Worm (Caenorhabditis elegans) whole organism, L3 larva: ENCODE measurements around the gene F35C11.4.

ENCODE experiments used
- ZK546.5 ChIP-seq: sonication (generic microtip); optimal IDR thresholded peaks from 2 replicates; lab custom pipeline; 2017; ENCODE audit warnings: missing biosample characterization, missing genetic modification characterization
- aly-2 ChIP-seq: fragments of 150-350 bp; optimal IDR thresholded peaks from 2 replicates; lab custom pipeline; 2014; ENCODE audit warnings: missing biosample characterization, missing genetic modification characterization
- ceh-16 ChIP-seq: sonication (generic microtip); optimal IDR thresholded peaks from 2 replicates; lab custom pipeline; 2017; ENCODE audit warnings: missing biosample characterization, missing genetic modification characterization
- ceh-28 ChIP-seq: fragments of 150-350 bp; optimal IDR thresholded peaks from 2 replicates; lab custom pipeline; 2014; ENCODE audit warnings: missing biosample characterization, missing genetic modification reagents, missing genetic modification characterization
- ceh-82 ChIP-seq: fragments of 150-350 bp; optimal IDR thresholded peaks from 2 replicates; lab custom pipeline; 2014; ENCODE audit warnings: missing biosample characterization, missing genetic modification characterization
- ceh-9 ChIP-seq: sonication (generic microtip); optimal IDR thresholded peaks from 2 replicates; lab custom pipeline; 2018; ENCODE audit warnings: missing biosample characterization, missing genetic modification characterization
- egl-27 ChIP-seq: sonication (generic microtip); optimal IDR thresholded peaks from 4 replicates; lab custom pipeline; 2017; ENCODE audit warnings: missing biosample characterization, missing genetic modification reagents, missing genetic modification characterization
- egl-5 ChIP-seq: fragments of 150-350 bp; optimal IDR thresholded peaks from 2 replicates; lab custom pipeline; 2017; ENCODE audit warnings: missing biosample characterization, missing genetic modification reagents, missing genetic modification characterization, inconsistent platforms
- elt-2 ChIP-seq: sonication (generic microtip); optimal IDR thresholded peaks from 2 replicates; lab custom pipeline; 2016; ENCODE audit warnings: missing genetic modification reagents, mild to moderate bottlenecking, missing genetic modification characterization, missing compliant biosample characterization
- elt-3 ChIP-seq, 3 experiments: fragments of 150-350 bp in 1 of 3; sonication (generic microtip) in 2 of 3; optimal IDR thresholded peaks; 2 replicates in 2 of 3; 4 replicates in 1 of 3; lab custom pipeline; 2014 to 2017; ENCODE audit warnings: missing biosample characterization in 3 of 3, missing genetic modification characterization in 3 of 3
- fkh-2 ChIP-seq: fragments of 150-350 bp; optimal IDR thresholded peaks from 2 replicates; lab custom pipeline; 2014; ENCODE audit warnings: missing biosample characterization, missing genetic modification reagents, missing genetic modification characterization
- fos-1 ChIP-seq: fragments of 150-350 bp; optimal IDR thresholded peaks from 2 replicates; lab custom pipeline; 2014; ENCODE audit warnings: missing biosample characterization, missing genetic modification characterization
- jun-1 ChIP-seq: fragments of 150-350 bp; optimal IDR thresholded peaks from 2 replicates; lab custom pipeline; 2014; ENCODE audit warnings: missing biosample characterization, missing genetic modification reagents, missing genetic modification characterization
- lin-15B ChIP-seq: fragments of 150-350 bp; optimal IDR thresholded peaks from 2 replicates; lab custom pipeline; 2014; ENCODE audit warnings: missing biosample characterization, missing genetic modification characterization
- lin-39 ChIP-seq: fragments of 150-350 bp; optimal IDR thresholded peaks from 2 replicates; lab custom pipeline; 2018; ENCODE audit warnings: missing biosample characterization, missing genetic modification reagents, missing genetic modification characterization
- lsy-12 ChIP-seq: sonication (generic microtip); optimal IDR thresholded peaks from 2 replicates; lab custom pipeline; 2016; ENCODE audit warnings: mild to moderate bottlenecking, missing genetic modification characterization, missing compliant biosample characterization
- mdl-1 ChIP-seq: fragments of 150-350 bp; optimal IDR thresholded peaks from 2 replicates; lab custom pipeline; 2014; ENCODE audit warnings: missing biosample characterization, missing genetic modification characterization
- mml-1 ChIP-seq: fragments of 150-350 bp; sonication (generic microtip); optimal IDR thresholded peaks from 3 replicates; lab custom pipeline; 2014; ENCODE audit warnings: missing biosample characterization, missing genetic modification characterization
- nhr-12 ChIP-seq: fragments of 150-350 bp; optimal IDR thresholded peaks from 2 replicates; lab custom pipeline; 2014; ENCODE audit warnings: missing biosample characterization, missing genetic modification characterization
- nhr-23 ChIP-seq: fragments of 150-350 bp; optimal IDR thresholded peaks from 2 replicates; lab custom pipeline; 2014; ENCODE audit warnings: missing biosample characterization, missing genetic modification reagents, missing genetic modification characterization
- nhr-237 ChIP-seq: fragments of 150-350 bp; optimal IDR thresholded peaks from 2 replicates; lab custom pipeline; 2014; ENCODE audit warnings: missing biosample characterization, missing genetic modification characterization
- nhr-25 ChIP-seq: sonication (generic microtip); optimal IDR thresholded peaks from 2 replicates; lab custom pipeline; 2017; ENCODE audit warnings: missing biosample characterization, missing genetic modification characterization
- nhr-28 ChIP-seq: fragments of 150-350 bp; optimal IDR thresholded peaks from 2 replicates; lab custom pipeline; 2014; ENCODE audit warnings: missing biosample characterization, missing genetic modification characterization
- nhr-43 ChIP-seq: sonication (generic microtip); optimal IDR thresholded peaks from 2 replicates; lab custom pipeline; 2016; ENCODE audit warnings: mild to moderate bottlenecking, missing genetic modification characterization, missing compliant biosample characterization; ENCODE audit not compliant: poor library complexity, severe bottlenecking
- nhr-67 ChIP-seq: fragments of 150-350 bp; optimal IDR thresholded peaks from 2 replicates; lab custom pipeline; 2014; ENCODE audit warnings: missing biosample characterization, missing genetic modification characterization
- nhr-76 ChIP-seq: fragments of 150-350 bp; sonication (generic microtip); optimal IDR thresholded peaks from 5 replicates; lab custom pipeline; 2014; ENCODE audit warnings: missing biosample characterization, missing genetic modification characterization
- nhr-77 ChIP-seq: fragments of 150-350 bp; optimal IDR thresholded peaks from 2 replicates; lab custom pipeline; 2014; ENCODE audit warnings: missing biosample characterization, missing genetic modification characterization
- pha-4 ChIP-seq: fragments of 150-350 bp; optimal IDR thresholded peaks from 2 replicates; lab custom pipeline; 2014; ENCODE audit warnings: missing biosample characterization, missing genetic modification reagents, missing genetic modification characterization
- pqm-1 ChIP-seq: fragments of 150-350 bp; optimal IDR thresholded peaks from 2 replicates; lab custom pipeline; 2017; ENCODE audit warnings: missing biosample characterization, missing genetic modification characterization, inconsistent platforms
- skn-1 ChIP-seq: fragments of 150-350 bp; optimal IDR thresholded peaks from 2 replicates; lab custom pipeline; 2014; ENCODE audit warnings: missing biosample characterization, missing genetic modification characterization
- snpc-4 ChIP-seq: fragments of 150-350 bp; optimal IDR thresholded peaks from 2 replicates; lab custom pipeline; 2014; ENCODE audit warnings: missing biosample characterization, missing genetic modification characterization
- tbx-2 ChIP-seq: sonication (generic microtip); optimal IDR thresholded peaks from 2 replicates; lab custom pipeline; 2016; ENCODE audit warnings: mild to moderate bottlenecking, missing genetic modification characterization, missing compliant biosample characterization
- zag-1 ChIP-seq: fragments of 150-350 bp; optimal IDR thresholded peaks from 2 replicates; lab custom pipeline; 2014; ENCODE audit warnings: missing biosample characterization, missing genetic modification characterization
- ztf-4 ChIP-seq: fragments of 150-350 bp; optimal IDR thresholded peaks from 2 replicates; lab custom pipeline; 2014; ENCODE audit warnings: missing biosample characterization, missing genetic modification characterization

Gene F35C11.4

ce11 chrII:8226475-8226874 lies 22.3 kb upstream of the F35C11.4 start:
- TF ChIP-seq elt-2 (tag; lab: Kevin White, UChicago), result peak; percentile 95
- TF ChIP-seq pqm-1 (tag; lab: Kevin White, UChicago), result peak; percentile 83
- no peak for TF ChIP-seq tbx-2 (tag; lab: Kevin White, UChicago)
- TF ChIP-seq ceh-28 (tag; lab: Kevin White, UChicago), result peak; percentile 22
- no peak for TF ChIP-seq ceh-16 (tag; lab: Kevin White, UChicago)
- no peak for TF ChIP-seq aly-2 (tag; lab: Kevin White, UChicago)
- TF ChIP-seq pha-4 (tag; lab: Kevin White, UChicago), result peak; percentile 68
- TF ChIP-seq, all 47 proteins: peak for 4

DNA sequence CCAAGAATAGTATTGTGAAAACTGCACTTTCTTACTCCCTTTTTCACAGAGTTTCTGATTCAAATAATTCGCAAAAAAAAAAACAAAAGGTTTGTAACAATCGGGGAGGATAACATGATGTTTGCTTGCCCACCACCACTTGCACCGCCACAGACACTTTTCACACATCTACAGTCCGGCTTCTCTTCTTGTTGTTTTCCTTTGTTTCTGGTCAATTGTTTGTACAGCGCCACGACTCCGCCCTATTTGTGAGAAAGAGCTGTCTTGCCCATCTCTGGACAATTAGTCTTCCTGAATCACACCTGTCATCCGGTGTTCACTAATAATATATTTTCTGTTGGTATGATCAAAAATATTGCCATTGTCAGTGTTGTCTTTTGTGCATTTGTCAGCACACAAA lies 17.8 kb upstream of the F35C11.4 start, which contains the start of gene M110.9:
M110.9 (plus strand) TSS at position 301 of the 400 bp plus-strand sequence.
- TF ChIP-seq fos-1 (tag; lab: Kevin White, UChicago), result no peak
- no peak for TF ChIP-seq nhr-67 (tag; lab: Kevin White, UChicago)
- TF ChIP-seq ZK546.5 (tag; lab: Kevin White, UChicago), result no peak
- TF ChIP-seq lin-39 (tag; lab: Kevin White, UChicago), result no peak
- no peak for TF ChIP-seq snpc-4 (tag; lab: Kevin White, UChicago)
- TF ChIP-seq skn-1 (tag; lab: Kevin White, UChicago), result no peak
- no peak for TF ChIP-seq nhr-28 (tag; lab: Kevin White, UChicago)
- no peak for TF ChIP-seq egl-5 (tag; lab: Kevin White, UChicago)
- TF ChIP-seq nhr-23 (tag; lab: Kevin White, UChicago), result no peak
- no peak for TF ChIP-seq ceh-82 (tag; lab: Kevin White, UChicago)
- no peak for TF ChIP-seq nhr-25
- TF ChIP-seq nhr-77 (tag; lab: Kevin White, UChicago), result no peak
- TF ChIP-seq mdl-1 (tag; lab: Kevin White, UChicago), result no peak
- TF ChIP-seq, all 47 proteins: peak for 0

- TF ChIP-seq pha-4 (tag; lab: Kevin White, UChicago) (no peak), fos-1 (tag; lab: Kevin White, UChicago) (no peak), nhr-28 (tag; lab: Kevin White, UChicago) (no peak), fkh-2 (tag; lab: Kevin White, UChicago) (no peak), mml-1 (tag; lab: Kevin White, UChicago) (no peak), egl-5 (tag; lab: Kevin White, UChicago) (no peak), nhr-12 (tag; lab: Kevin White, UChicago) (no peak), nhr-43 (tag; lab: Kevin White, UChicago) (no peak), ztf-4 (tag; lab: Kevin White, UChicago) (no peak), nhr-76 (tag; lab: Kevin White, UChicago) (no peak), nhr-77 (tag; lab: Kevin White, UChicago) (no peak), ceh-9 (tag; lab: Kevin White, UChicago) (no peak), snpc-4 (tag; lab: Kevin White, UChicago) (no peak), zag-1 (tag; lab: Kevin White, UChicago) (no peak), jun-1 (no peak)
- TF ChIP-seq, all 47 proteins: peak for 0
These were observed 16.3 kb upstream of the F35C11.4 start, which contains the start of gene M110.7 for ce11 chrII:8232489-8232888. M110.7 (plus strand) TSS chrII:8232789.

ce11 chrII:8238155-8238554 lies 10.6 kb upstream of the F35C11.4 start, which contains the start of gene nlp-5:
nlp-5 (plus strand) TSS chrII:8238455.
- TF ChIP-seq nhr-23 (tag; lab: Kevin White, UChicago) (no peak), lin-15B (tag; lab: Kevin White, UChicago) (no peak), snpc-4 (tag; lab: Kevin White, UChicago) (no peak), nhr-28 (tag; lab: Kevin White, UChicago) (no peak), elt-2 (tag; lab: Kevin White, UChicago) (no peak), elt-3 (tag; optimal IDR thresholded peaks at IDR 0.05; lab: Kevin White, UChicago) (no peak), nhr-237 (no peak), lsy-12 (tag; lab: Kevin White, UChicago) (no peak), egl-5 (tag; lab: Kevin White, UChicago) (no peak), fkh-2 (tag; lab: Kevin White, UChicago) (no peak), ztf-4 (tag; lab: Kevin White, UChicago) (no peak), mdl-1 (tag; lab: Kevin White, UChicago) (no peak), lin-39 (tag; lab: Kevin White, UChicago) (no peak), egl-27 (tag; lab: Kevin White, UChicago) (no peak), skn-1 (tag; lab: Kevin White, UChicago) (no peak)
